Worm (Caenorhabditis elegans): ENCODE measurements around the gene ZK1010.4.

DNA sequence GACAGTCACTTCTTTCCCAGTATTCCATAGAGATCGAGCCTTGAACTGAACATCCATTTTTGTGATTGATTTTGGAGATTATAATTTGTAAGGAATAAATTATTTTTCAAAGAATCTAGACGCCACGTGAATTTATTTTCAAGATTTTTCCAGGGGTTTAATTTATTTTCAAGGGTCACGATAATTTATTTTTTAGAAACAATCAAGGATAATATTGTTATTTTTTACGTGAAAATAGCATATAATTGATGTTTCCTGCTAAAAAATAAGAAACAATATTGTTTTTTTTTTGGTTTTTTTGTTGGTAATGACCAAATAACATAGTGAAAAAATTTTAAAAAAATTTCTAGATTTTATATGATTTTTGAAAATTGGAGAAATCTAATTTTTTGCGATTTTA lies 48.7 kb downstream of the ZK1010.4 start, which contains the start of gene F14F7.4:
- TF ChIP-seq nhr-237 (tag; optimal IDR thresholded peaks at IDR 0.05) (no peak), nhr-6 (tag; optimal IDR thresholded peaks at IDR 0.05) (no peak), aly-2 (tag; optimal IDR thresholded peaks at IDR 0.05) (no peak), ama-1 (optimal IDR thresholded peaks at IDR 0.05) (no peak), nhr-11 (tag; optimal IDR thresholded peaks at IDR 0.05) (no peak), R02D3.7 (tag; optimal IDR thresholded peaks at IDR 0.05) (no peak), lin-11 (tag; optimal IDR thresholded peaks at IDR 0.05) (no peak)

Data from whole organism, L2 larva.